Fruit fly (Drosophila melanogaster) whole organism, embryonic: Measurements from ENCODE around the gene Oseg1.
A peak's percentile ranks its signal among the peaks of the same experiment; 100 is the strongest.

Experiments used
- B-H1 ChIP-seq: fragments of 200-800 bp; sonication (Bioruptor generic); IDR thresholded peaks from 3 replicates; pipeline ENCODE4 v1.3.6; 2022; ENCODE audit warnings: missing biosample characterization, missing genetic modification characterization
- CG11093 ChIP-seq: fragments of 200-800 bp; sonication (Bioruptor generic); IDR thresholded peaks from 3 replicates; pipeline ENCODE4 v1.3.6; 2022; ENCODE audit warnings: missing biosample characterization, missing genetic modification characterization
- CG15269 ChIP-seq: fragments of 200-800 bp; sonication (Bioruptor generic); optimal IDR thresholded peaks from 2 replicates; lab custom pipeline; 2018; ENCODE audit warnings: missing biosample characterization, mild to moderate bottlenecking, missing genetic modification characterization, moderate library complexity
- CG18262 ChIP-seq: fragments of 200-800 bp; optimal IDR thresholded peaks from 3 replicates; lab custom pipeline; 2019; ENCODE audit warnings: missing biosample characterization, mild to moderate bottlenecking, missing genetic modification characterization, moderate library complexity
- CG2129 ChIP-seq: fragments of 200-800 bp; sonication (Bioruptor generic); IDR thresholded peaks from 2 replicates; pipeline ENCODE4 v1.3.6; 2022; ENCODE audit warnings: missing biosample characterization, missing genetic modification characterization; ENCODE audit not compliant: partially characterized antibody
- CG2712 ChIP-seq: fragments of 200-800 bp; optimal IDR thresholded peaks from 3 replicates; lab custom pipeline; 2019; ENCODE audit warnings: missing biosample characterization, mild to moderate bottlenecking, missing genetic modification characterization, moderate library complexity
- CG32767 ChIP-seq: fragments of 200-800 bp; sonication (Bioruptor generic); IDR thresholded peaks from 2 replicates; pipeline ENCODE4 v1.3.6; 2022; ENCODE audit warnings: missing biosample characterization, missing genetic modification characterization
- CG32772 ChIP-seq: fragments of 200-800 bp; sonication (Bioruptor generic); IDR thresholded peaks from 2 replicates; pipeline ENCODE4 v1.3.6; 2022; ENCODE audit warnings: missing biosample characterization, missing genetic modification characterization
- CG33213 ChIP-seq: fragments of 200-800 bp; sonication (Bioruptor generic); optimal IDR thresholded peaks from 3 replicates; lab custom pipeline; 2016; ENCODE audit warnings: missing biosample characterization, missing genetic modification characterization
- CG4424 ChIP-seq: fragments of 200-800 bp; sonication (Bioruptor generic); optimal IDR thresholded peaks from 3 replicates; lab custom pipeline; 2016; ENCODE audit warnings: missing biosample characterization, missing genetic modification characterization
- CG4730 ChIP-seq: fragments of 200-800 bp; sonication (Bioruptor generic); IDR thresholded peaks from 2 replicates; pipeline ENCODE4 v1.3.6; 2022; ENCODE audit warnings: missing biosample characterization, missing genetic modification characterization
- CG6813 ChIP-seq: fragments of 200-800 bp; sonication (Bioruptor generic); optimal IDR thresholded peaks from 2 replicates; lab custom pipeline; 2017; ENCODE audit warnings: missing biosample characterization, missing genetic modification characterization, mild to moderate bottlenecking, moderate library complexity, missing genetic modification reagents
- CG6854 ChIP-seq: fragments of 200-800 bp; sonication (Bioruptor generic); optimal IDR thresholded peaks from 3 replicates; lab custom pipeline; 2017; ENCODE audit warnings: missing biosample characterization, mild to moderate bottlenecking, missing genetic modification characterization
- CG8388 ChIP-seq: fragments of 200-800 bp; sonication (Bioruptor generic); optimal IDR thresholded peaks from 2 replicates; lab custom pipeline; 2019; ENCODE audit warnings: missing biosample characterization, mild to moderate bottlenecking, missing genetic modification characterization, moderate library complexity
- CG8478 ChIP-seq: fragments of >200 bp; optimal IDR thresholded peaks from 2 replicates; lab custom pipeline; 2018
- Deaf1 ChIP-seq: fragments of 200-800 bp; optimal IDR thresholded peaks from 3 replicates; lab custom pipeline; 2019; ENCODE audit warnings: missing biosample characterization, mild to moderate bottlenecking, missing genetic modification characterization, moderate library complexity
- Drgx ChIP-seq: fragments of 200-800 bp; sonication (Bioruptor generic); IDR thresholded peaks from 2 replicates; pipeline ENCODE4 v1.3.6; 2022; ENCODE audit warnings: missing biosample characterization, missing genetic modification characterization
- E2f1 ChIP-seq: fragments of 200-800 bp; sonication (Bioruptor generic); IDR thresholded peaks from 2 replicates; pipeline ENCODE4 v1.3.6; 2022; ENCODE audit warnings: missing biosample characterization, missing genetic modification characterization
- Hey ChIP-seq: fragments of 200-800 bp; sonication (Bioruptor generic); optimal IDR thresholded peaks from 3 replicates; lab custom pipeline; 2018; ENCODE audit warnings: missing biosample characterization, mild to moderate bottlenecking, missing genetic modification characterization
- Jarid2 ChIP-seq: fragments of 200-800 bp; sonication (Bioruptor generic); optimal IDR thresholded peaks from 3 replicates; lab custom pipeline; 2017; ENCODE audit warnings: mild to moderate bottlenecking, missing biosample characterization, missing genetic modification reagents, missing genetic modification characterization
- Kr ChIP-seq: fragments of 200-800 bp; sonication (Bioruptor generic); optimal IDR thresholded peaks from 2 replicates; lab custom pipeline; 2017; ENCODE audit warnings: missing biosample characterization, mild to moderate bottlenecking, missing genetic modification characterization
- Lpt ChIP-seq: fragments of >200 bp; optimal IDR thresholded peaks from 2 replicates; lab custom pipeline; 2018; ENCODE audit warnings: missing biosample characterization, missing genetic modification characterization
- MESR4 ChIP-seq: fragments of 200-800 bp; sonication (Bioruptor generic); optimal IDR thresholded peaks from 2 replicates; lab custom pipeline; 2018; ENCODE audit warnings: missing biosample characterization, mild to moderate bottlenecking, missing genetic modification characterization, moderate library complexity
- Meics ChIP-seq: fragments of 200-800 bp; sonication (Bioruptor generic); optimal IDR thresholded peaks from 2 replicates; lab custom pipeline; 2017; ENCODE audit warnings: missing biosample characterization, mild to moderate bottlenecking, missing genetic modification characterization
- Nf-YA ChIP-seq: fragments of 200-800 bp; sonication (Bioruptor generic); IDR thresholded peaks from 2 replicates; pipeline ENCODE4 v1.3.6; 2022; ENCODE audit warnings: missing biosample characterization, missing genetic modification characterization
- Oaz ChIP-seq: fragments of 200-800 bp; sonication (Bioruptor generic); IDR thresholded peaks from 2 replicates; pipeline ENCODE4 v1.3.6; 2022; ENCODE audit warnings: missing biosample characterization, missing genetic modification characterization
- Ravus ChIP-seq: fragments of 200-800 bp; sonication (Bioruptor generic); IDR thresholded peaks from 2 replicates; pipeline ENCODE4 v1.3.6; 2022; ENCODE audit warnings: missing biosample characterization, missing genetic modification characterization
- Sox100B ChIP-seq: fragments of 200-800 bp; sonication (Bioruptor generic); optimal IDR thresholded peaks from 3 replicates; lab custom pipeline; 2018; ENCODE audit warnings: missing biosample characterization, mild to moderate bottlenecking, missing genetic modification characterization
- Sry-β ChIP-seq: fragments of 200-800 bp; sonication (Bioruptor generic); optimal IDR thresholded peaks from 2 replicates; lab custom pipeline; 2018; ENCODE audit warnings: missing biosample characterization, mild to moderate bottlenecking, missing genetic modification characterization, moderate library complexity
- Ssrp ChIP-seq: fragments of 200-800 bp; sonication (Bioruptor generic); optimal IDR thresholded peaks from 2 replicates; lab custom pipeline; 2018; ENCODE audit warnings: missing biosample characterization, mild to moderate bottlenecking, missing genetic modification characterization, moderate library complexity
- chinmo ChIP-seq: fragments of 200-800 bp; sonication (Bioruptor generic); IDR thresholded peaks from 4 replicates; pipeline ENCODE4 v1.3.6; 2022; ENCODE audit warnings: missing biosample characterization, missing genetic modification characterization; ENCODE audit not compliant: partially characterized antibody
- dmrt99B ChIP-seq: fragments of 200-800 bp; sonication (Bioruptor generic); optimal IDR thresholded peaks from 2 replicates; lab custom pipeline; 2018; ENCODE audit warnings: missing biosample characterization, mild to moderate bottlenecking, missing genetic modification characterization, moderate library complexity
- ems ChIP-seq: fragments of 200-800 bp; sonication (Bioruptor generic); optimal IDR thresholded peaks from 3 replicates; lab custom pipeline; 2016; ENCODE audit warnings: missing biosample characterization, missing genetic modification characterization
- fd102C ChIP-seq: fragments of 200-800 bp; sonication (Bioruptor generic); optimal IDR thresholded peaks from 2 replicates; lab custom pipeline; 2018; ENCODE audit warnings: missing biosample characterization, mild to moderate bottlenecking, missing genetic modification characterization, moderate library complexity
- fd3F ChIP-seq: fragments of 200-800 bp; sonication (Bioruptor generic); optimal IDR thresholded peaks from 2 replicates; lab custom pipeline; 2018; ENCODE audit warnings: missing biosample characterization, mild to moderate bottlenecking, missing genetic modification characterization, moderate library complexity
- gsb-n ChIP-seq: fragments of 200-800 bp; sonication (Bioruptor generic); optimal IDR thresholded peaks from 3 replicates; lab custom pipeline; 2018; ENCODE audit warnings: missing biosample characterization, mild to moderate bottlenecking, missing genetic modification characterization
- lbe ChIP-seq: fragments of 200-800 bp; sonication (Bioruptor generic); optimal IDR thresholded peaks from 2 replicates; lab custom pipeline; 2016; ENCODE audit warnings: missing biosample characterization, mild to moderate bottlenecking, missing genetic modification characterization
- lmd ChIP-seq: fragments of 200-800 bp; sonication (Bioruptor generic); IDR thresholded peaks from 2 replicates; pipeline ENCODE4 v1.3.6; 2022; ENCODE audit warnings: missing biosample characterization, missing genetic modification characterization
- nerfin-1 ChIP-seq: fragments of 200-800 bp; sonication (Bioruptor generic); optimal IDR thresholded peaks from 3 replicates; lab custom pipeline; 2019; ENCODE audit warnings: missing biosample characterization, mild to moderate bottlenecking, missing genetic modification characterization, moderate library complexity
- nmo ChIP-seq: fragments of 200-800 bp; sonication (Bioruptor generic); optimal IDR thresholded peaks from 2 replicates; lab custom pipeline; 2018; ENCODE audit warnings: missing biosample characterization, mild to moderate bottlenecking, missing genetic modification characterization, moderate library complexity
- nom ChIP-seq: fragments of 200-800 bp; sonication (Bioruptor generic); optimal IDR thresholded peaks from 2 replicates; lab custom pipeline; 2017; ENCODE audit warnings: missing biosample characterization, missing genetic modification characterization, mild to moderate bottlenecking, moderate library complexity, missing genetic modification reagents
- onecut ChIP-seq: fragments of 200-800 bp; sonication (Bioruptor generic); IDR thresholded peaks from 2 replicates; pipeline ENCODE4 v1.3.6; 2022; ENCODE audit warnings: missing biosample characterization, missing genetic modification characterization
- pfk ChIP-seq: fragments of 200-800 bp; sonication (Bioruptor generic); optimal IDR thresholded peaks from 2 replicates; lab custom pipeline; 2018; ENCODE audit warnings: missing biosample characterization, mild to moderate bottlenecking, missing genetic modification characterization, moderate library complexity
- pnt ChIP-seq: fragments of 200-800 bp; sonication (Bioruptor generic); optimal IDR thresholded peaks from 3 replicates; lab custom pipeline; 2016; ENCODE audit warnings: missing biosample characterization, missing genetic modification characterization
- sens ChIP-seq: fragments of 200-800 bp; sonication (Bioruptor generic); peaks from one replicate; lab custom pipeline; 2016; ENCODE audit warnings: missing biosample characterization, missing genetic modification characterization
- vvl ChIP-seq: fragments of 200-800 bp; sonication (Bioruptor generic); IDR thresholded peaks from 2 replicates; pipeline ENCODE4 v1.3.6; 2022; ENCODE audit warnings: missing biosample characterization, missing genetic modification characterization
- z ChIP-seq: fragments of 200-800 bp; sonication (Bioruptor generic); IDR thresholded peaks from 3 replicates; pipeline ENCODE4 v1.3.6; 2022; ENCODE audit warnings: missing biosample characterization, missing genetic modification characterization
- zfh1 ChIP-seq: fragments of 200-800 bp; sonication (Bioruptor generic); IDR thresholded peaks from 3 replicates; pipeline ENCODE4 v1.3.6; 2022; ENCODE audit warnings: missing biosample characterization, missing genetic modification characterization

Oseg1 gene

dm6 chr3L:8460050-8460878, 47.6 kb upstream of the Oseg1 start:
- TF ChIP-seq z (GFP tag; lab: Robert Waterston, UW): 0 out of 3 replicates have a peak, but pooled peaks have one; percentile 48
- TF ChIP-seq nmo (GFP tag; lab: Kevin White, UChicago): peak; percentile 10
- 0 out of 4 replicates have a peak, but pooled peaks have one; percentile 58 for TF ChIP-seq chinmo (GFP tag; lab: Robert Waterston, UW)
- peak; percentile 38; the same call in 1 of the 2 replicates for TF ChIP-seq CG32772 (GFP tag; lab: Robert Waterston, UW)
- TF ChIP-seq Ravus (GFP tag; lab: Robert Waterston, UW): no peak
- no peak for TF ChIP-seq pfk
- peak; percentile 18 for TF ChIP-seq CG4424 (GFP tag; lab: Kevin White, UChicago)
- TF ChIP-seq CG8388 (GFP tag; lab: Kevin White, UChicago): no peak
- peak; percentile 11 for TF ChIP-seq gsb-n (tag; lab: Kevin White, UChicago)
- 0 out of 2 replicates have a peak, but pooled peaks have one; percentile 19 for TF ChIP-seq Oaz (GFP tag; lab: Robert Waterston, UW)
- peak; percentile 33; the same call in 1 of the 2 replicates for TF ChIP-seq vvl (GFP tag; lab: Robert Waterston, UW)
- TF ChIP-seq Jarid2 (GFP tag; lab: Kevin White, UChicago): peak; percentile 6
- 0 out of 2 replicates have a peak, but pooled peaks have one; percentile 3 for TF ChIP-seq lmd (GFP tag; lab: Robert Waterston, UW)
- TF ChIP-seq zfh1 (GFP tag; lab: Robert Waterston, UW): 0 out of 3 replicates have a peak, but pooled peaks have one; percentile 13
- no peak for TF ChIP-seq Nf-YA
- no peak for TF ChIP-seq pnt (GFP tag; lab: Kevin White, UChicago)
- no peak for TF ChIP-seq lbe (GFP tag; lab: Kevin White, UChicago)
- TF ChIP-seq Drgx (GFP tag; lab: Robert Waterston, UW): peak; percentile 17; the same call in 1 of the 2 replicates
- TF ChIP-seq Kr (GFP tag; lab: Kevin White, UChicago): no peak
- TF ChIP-seq CG2712 (tag; lab: Kevin White, UChicago): peak; percentile 8
- peak; percentile 18 for TF ChIP-seq nom
- 0 out of 3 replicates have a peak, but pooled peaks have one; percentile 7 for TF ChIP-seq CG11093 (GFP tag; lab: Robert Waterston, UW)
- no peak for TF ChIP-seq Hey
- TF ChIP-seq sens: peak; percentile 55
- peak; percentile 10 for TF ChIP-seq Ssrp (tag; lab: Kevin White, UChicago)
- TF ChIP-seq Meics: peak; percentile 8
- 0 out of 2 replicates have a peak, but pooled peaks have one; percentile 8 for TF ChIP-seq CG4730 (GFP tag; lab: Robert Waterston, UW)
- TF ChIP-seq, all 482 proteins: peak for 19

dm6 chr3L:8459615-8460004, 47.0 kb upstream of the Oseg1 start:
- peak; percentile 64 for TF ChIP-seq Deaf1 (tag; lab: Kevin White, UChicago)
- no peak for TF ChIP-seq Sox100B (GFP tag; lab: Kevin White, UChicago)
- TF ChIP-seq CG18262: no peak
- no peak for TF ChIP-seq CG33213 (GFP tag; lab: Kevin White, UChicago)
- TF ChIP-seq B-H1 (GFP tag; lab: Robert Waterston, UW): no peak
- TF ChIP-seq onecut: no peak
- peak; percentile 41; the same call in 1 of the 4 replicates for TF ChIP-seq chinmo (GFP tag; lab: Robert Waterston, UW)
- 0 out of 2 replicates have a peak, but pooled peaks have one; percentile 10 for TF ChIP-seq E2f1
- TF ChIP-seq fd3F (GFP tag; lab: Kevin White, UChicago): no peak
- TF ChIP-seq Lpt: no peak
- no peak for TF ChIP-seq fd102C
- no peak for TF ChIP-seq Sry-β (GFP tag; lab: Kevin White, UChicago)
- no peak for TF ChIP-seq CG8478 (lab: Kevin White, UChicago)
- TF ChIP-seq ems (GFP tag; lab: Kevin White, UChicago): no peak
- no peak for TF ChIP-seq sens
- no peak for TF ChIP-seq nerfin-1
- TF ChIP-seq CG15269 (tag; lab: Kevin White, UChicago): no peak
- TF ChIP-seq CG6854: no peak
- TF ChIP-seq CG6813 (GFP tag; lab: Kevin White, UChicago): no peak
- no peak for TF ChIP-seq MESR4
- no peak for TF ChIP-seq CG32767
- no peak for TF ChIP-seq dmrt99B (tag; lab: Kevin White, UChicago)
- TF ChIP-seq CG2129 (GFP tag; lab: Robert Waterston, UW): no peak
